Worm (Caenorhabditis elegans): ENCODE results near the gene F13D11.4.

The F13D11.4 gene

ce11 chrX:5854163-5854451 is 19.5 kb upstream of the F13D11.4 start, which contains the start of gene hog-1:
Gene hog-1 (minus strand): TSS chrX:5854263.
- no peak for TF ChIP-seq attf-5 (GFP tag; optimal IDR thresholded peaks at IDR 0.05)

- no peak for TF ChIP-seq egl-44 (GFP tag; IDR thresholded peaks at IDR 0.05)
- TF ChIP-seq zfh-2 (GFP tag; conservative IDR thresholded peaks at IDR 0.05) = no peak
- TF ChIP-seq Y56A3A.18 (GFP tag; IDR thresholded peaks at IDR 0.05) = no peak
- TF ChIP-seq sdz-38 (tag; optimal IDR thresholded peaks at IDR 0.05) = no peak
- no peak for TF ChIP-seq ZK185.1 (tag; optimal IDR thresholded peaks at IDR 0.05; ENCODE audit: poor library complexity, severe bottlenecking)
- no peak for TF ChIP-seq rcor-1 (GFP tag; IDR thresholded peaks at IDR 0.05)
- no peak for TF ChIP-seq athp-1 (tag; optimal IDR thresholded peaks at IDR 0.05)
- no peak for TF ChIP-seq unc-62 (GFP tag; optimal IDR thresholded peaks at IDR 0.05)
- no peak for TF ChIP-seq Y95B8A.8 (GFP tag; IDR thresholded peaks at IDR 0.05)
Measured at ce11 chrX:5852113-5852512, 17.5 kb upstream of the F13D11.4 start.

DNA sequence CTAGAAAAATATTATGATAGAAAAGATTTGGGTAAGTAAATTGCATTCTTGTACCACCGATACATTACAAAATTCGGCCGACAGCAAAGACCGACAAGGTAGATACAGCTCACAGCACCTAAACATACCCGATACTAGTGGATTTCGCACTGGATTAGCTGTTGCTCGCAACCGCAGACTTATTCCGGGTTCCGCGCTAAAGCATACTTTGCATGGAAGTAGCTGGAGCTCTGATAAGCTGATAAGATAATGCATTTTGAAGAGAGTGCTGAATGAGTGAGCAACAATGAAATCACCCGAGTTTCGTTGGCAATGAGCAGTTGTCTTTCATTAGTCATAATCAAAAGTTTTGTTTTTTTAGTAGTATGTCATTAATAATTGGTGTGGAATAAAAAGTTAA is 15.9 kb upstream of the F13D11.4 start:
- no peak for TF ChIP-seq fkh-3 (tag; optimal IDR thresholded peaks at IDR 0.05)
- no peak for TF ChIP-seq ztf-22 (GFP tag; optimal IDR thresholded peaks at IDR 0.05)
- TF ChIP-seq D2030.7 (GFP tag; IDR thresholded peaks at IDR 0.05) = no peak
- no peak for TF ChIP-seq ceh-27 (GFP tag; optimal IDR thresholded peaks at IDR 0.05)
- TF ChIP-seq nhr-27 (tag; optimal IDR thresholded peaks at IDR 0.05) = no peak
- TF ChIP-seq somi-1 (GFP tag; optimal IDR thresholded peaks at IDR 0.05) = no peak
- TF ChIP-seq sdz-38 (tag; optimal IDR thresholded peaks at IDR 0.05) = no peak
- TF ChIP-seq sptf-2 (GFP tag; optimal IDR thresholded peaks at IDR 0.05) = no peak
- TF ChIP-seq ama-1 (optimal IDR thresholded peaks at IDR 0.05) = no peak
- no peak for TF ChIP-seq ama-1 (GFP tag; optimal IDR thresholded peaks at IDR 0.05)
- no peak for TF ChIP-seq B0035.1 (tag; optimal IDR thresholded peaks at IDR 0.05)
- no peak for TF ChIP-seq Y79H2A.3 (GFP tag; conservative IDR thresholded peaks at IDR 0.05)
- no peak for TF ChIP-seq tbp1 (GFP tag; optimal IDR thresholded peaks at IDR 0.05)
- TF ChIP-seq him-1 (tag; optimal IDR thresholded peaks at IDR 0.05) = no peak
- TF ChIP-seq F10E7.11 (tag; optimal IDR thresholded peaks at IDR 0.05) = no peak
- no peak for TF ChIP-seq mcd-1 (GFP tag; IDR thresholded peaks at IDR 0.05)
- no peak for TF ChIP-seq dpl-1 (GFP tag; optimal IDR thresholded peaks at IDR 0.05)
- TF ChIP-seq ccch-3 (GFP tag; optimal IDR thresholded peaks at IDR 0.05) = no peak
- TF ChIP-seq cebp-2 (GFP tag; IDR thresholded peaks at IDR 0.05) = no peak
- TF ChIP-seq lir-1 (GFP tag; conservative IDR thresholded peaks at IDR 0.05) = no peak
- TF ChIP-seq zfh-2 (GFP tag; conservative IDR thresholded peaks at IDR 0.05) = no peak

- TF ChIP-seq cebp-1 (GFP tag; IDR thresholded peaks at IDR 0.05) = no peak
- TF ChIP-seq cebp-1 (tag; optimal IDR thresholded peaks at IDR 0.05) = peak; percentile 4
- no peak for TF ChIP-seq rcor-1 (GFP tag; IDR thresholded peaks at IDR 0.05)
- TF ChIP-seq xnd-1 (tag; optimal IDR thresholded peaks at IDR 0.05) = no peak
Measured at ce11 chrX:5848703-5849102, 14.1 kb upstream of the F13D11.4 start, which contains the start of gene atat-2. Gene atat-2 (plus strand): TSS chrX:5849100.

ce11 chrX:5847268-5847667 is 12.7 kb upstream of the F13D11.4 start:
- TF ChIP-seq nfyb-1 (GFP tag; IDR thresholded peaks at IDR 0.05) = no peak
- no peak for TF ChIP-seq T07F8.4 (tag; optimal IDR thresholded peaks at IDR 0.05)
- no peak for TF ChIP-seq somi-1 (GFP tag; optimal IDR thresholded peaks at IDR 0.05)
- no peak for TF ChIP-seq dpff-1 (tag; optimal IDR thresholded peaks at IDR 0.05)
- no peak for TF ChIP-seq die-1 (tag; optimal IDR thresholded peaks at IDR 0.05)
- TF ChIP-seq snpc-1.1 (tag; optimal IDR thresholded peaks at IDR 0.05; ENCODE audit: insufficient read depth) = no peak
- TF ChIP-seq hmg-20 (GFP tag; IDR thresholded peaks at IDR 0.05) = no peak
- peak; percentile 4 for TF ChIP-seq K12H6.12 (tag; optimal IDR thresholded peaks at IDR 0.05)
- no peak for TF ChIP-seq ceh-27 (GFP tag; optimal IDR thresholded peaks at IDR 0.05)
- TF ChIP-seq F52B5.7 (tag; optimal IDR thresholded peaks at IDR 0.05) = peak; percentile 23
- no peak for TF ChIP-seq madf-3 (GFP tag; IDR thresholded peaks at IDR 0.05)
- TF ChIP-seq Y53F4B.3 (GFP tag; IDR thresholded peaks at IDR 0.05) = no peak
- TF ChIP-seq Y79H2A.3 (GFP tag; conservative IDR thresholded peaks at IDR 0.05) = no peak
- TF ChIP-seq sdz-38 (tag; optimal IDR thresholded peaks at IDR 0.05) = no peak
- peak; percentile 19 for TF ChIP-seq chd-7 (tag; optimal IDR thresholded peaks at IDR 0.05)
- TF ChIP-seq F10E7.11 (tag; optimal IDR thresholded peaks at IDR 0.05) = peak; percentile 13
- TF ChIP-seq mxl-1 (tag; optimal IDR thresholded peaks at IDR 0.05) = no peak
- no peak for TF ChIP-seq tbp1 (GFP tag; optimal IDR thresholded peaks at IDR 0.05)

Measured in whole organism, young adult.